Fruit fly (Drosophila melanogaster) whole organism, embryonic: ENCODE results near the gene CG7650.

Source experiments
- B-H1 ChIP-seq: fragments of 200-800 bp; sonication (Bioruptor generic); IDR thresholded peaks from 3 replicates; pipeline ENCODE4 v1.3.6; 2022; ENCODE audit warnings: missing biosample characterization, missing genetic modification characterization
- Blimp-1 ChIP-seq: fragments of 200-800 bp; sonication (Bioruptor generic); optimal IDR thresholded peaks from 3 replicates; lab custom pipeline; 2018; ENCODE audit warnings: missing biosample characterization, missing genetic modification characterization, mild to moderate bottlenecking, moderate library complexity, missing genetic modification reagents
- CG10209 ChIP-seq: fragments of 200-800 bp; sonication (Bioruptor generic); optimal IDR thresholded peaks from 3 replicates; lab custom pipeline; 2017; ENCODE audit warnings: missing biosample characterization, mild to moderate bottlenecking, missing genetic modification characterization, missing genetic modification reagents
- CG11504 ChIP-seq: fragments of 200-800 bp; sonication (Bioruptor generic); optimal IDR thresholded peaks from 3 replicates; lab custom pipeline; 2019; ENCODE audit warnings: missing biosample characterization, mild to moderate bottlenecking, missing genetic modification characterization, moderate library complexity
- CG12071 ChIP-seq: fragments of 200-800 bp; sonication (Bioruptor generic); optimal IDR thresholded peaks from 3 replicates; lab custom pipeline; 2018; ENCODE audit warnings: missing biosample characterization, mild to moderate bottlenecking, missing genetic modification characterization
- CG1233 ChIP-seq: fragments of 200-800 bp; sonication (Bioruptor generic); optimal IDR thresholded peaks from 4 replicates; lab custom pipeline; 2018; ENCODE audit warnings: missing biosample characterization, mild to moderate bottlenecking, missing genetic modification characterization
- CG13296 ChIP-seq: fragments of 200-800 bp; sonication (Bioruptor generic); optimal IDR thresholded peaks from 3 replicates; lab custom pipeline; 2018; ENCODE audit warnings: missing biosample characterization, mild to moderate bottlenecking, missing genetic modification characterization
- CG13424 ChIP-seq: fragments of 200-800 bp; sonication (Bioruptor generic); optimal IDR thresholded peaks from 2 replicates; lab custom pipeline; 2019; ENCODE audit warnings: missing biosample characterization, mild to moderate bottlenecking, missing genetic modification characterization, moderate library complexity
- CG14014 ChIP-seq: fragments of 200-800 bp; sonication (Bioruptor generic); IDR thresholded peaks from 2 replicates; pipeline ENCODE4 v1.3.6; 2022; ENCODE audit warnings: missing biosample characterization, missing genetic modification characterization
- CG15269 ChIP-seq: fragments of 200-800 bp; sonication (Bioruptor generic); optimal IDR thresholded peaks from 2 replicates; lab custom pipeline; 2018; ENCODE audit warnings: missing biosample characterization, mild to moderate bottlenecking, missing genetic modification characterization, moderate library complexity
- CG15479 ChIP-seq: fragments of 200-800 bp; sonication (Bioruptor generic); optimal IDR thresholded peaks from 3 replicates; lab custom pipeline; 2019; ENCODE audit warnings: missing biosample characterization, mild to moderate bottlenecking, missing genetic modification characterization, moderate library complexity
- CG17568 ChIP-seq: fragments of 200-800 bp; sonication (Bioruptor generic); optimal IDR thresholded peaks from 2 replicates; lab custom pipeline; 2018; ENCODE audit warnings: missing biosample characterization, mild to moderate bottlenecking, missing genetic modification characterization, moderate library complexity
- CG18619 ChIP-seq: fragments of 200-800 bp; sonication (Bioruptor generic); optimal IDR thresholded peaks from 3 replicates; lab custom pipeline; 2017; ENCODE audit warnings: missing biosample characterization, mild to moderate bottlenecking, missing genetic modification characterization
- CG2678 ChIP-seq: fragments of 200-800 bp; sonication (Bioruptor generic); optimal IDR thresholded peaks from 3 replicates; lab custom pipeline; 2019; ENCODE audit warnings: missing biosample characterization, mild to moderate bottlenecking, missing genetic modification characterization, moderate library complexity
- CG31365 ChIP-seq: fragments of 200-800 bp; sonication (Bioruptor generic); optimal IDR thresholded peaks from 2 replicates; lab custom pipeline; 2018; ENCODE audit warnings: missing biosample characterization, mild to moderate bottlenecking, missing genetic modification characterization
- CG31441 ChIP-seq: fragments of 200-800 bp; sonication (Bioruptor generic); IDR thresholded peaks from 2 replicates; pipeline ENCODE4 v1.3.6; 2022; ENCODE audit warnings: missing biosample characterization, missing genetic modification characterization
- CG32532 ChIP-seq: fragments of 200-800 bp; sonication (Bioruptor generic); IDR thresholded peaks from 2 replicates; pipeline ENCODE4 v1.3.6; 2022; ENCODE audit warnings: missing biosample characterization, missing genetic modification characterization
- CG3281 ChIP-seq: fragments of 200-800 bp; sonication (Bioruptor generic); optimal IDR thresholded peaks from 3 replicates; lab custom pipeline; 2017; ENCODE audit warnings: missing biosample characterization, mild to moderate bottlenecking, missing genetic modification characterization
- CG3726 ChIP-seq: fragments of 200-800 bp; sonication (Bioruptor generic); IDR thresholded peaks from 3 replicates; pipeline ENCODE4, ENCODE4 v1.3.6; 2022; ENCODE audit warnings: missing biosample characterization, missing genetic modification characterization
- CG8944 ChIP-seq: fragments of 200-800 bp; sonication (Bioruptor generic); optimal IDR thresholded peaks from 3 replicates; lab custom pipeline; 2016; ENCODE audit warnings: missing biosample characterization, missing genetic modification characterization
- CHES-1-like ChIP-seq: fragments of 200-800 bp; sonication (Bioruptor generic); optimal IDR thresholded peaks from 2 replicates; lab custom pipeline; 2016; ENCODE audit warnings: missing biosample characterization, missing genetic modification characterization
- HLH3B ChIP-seq: fragments of 200-800 bp; sonication (Bioruptor generic); IDR thresholded peaks from 2 replicates; pipeline ENCODE4 v1.3.6; 2022; ENCODE audit warnings: missing biosample characterization, missing genetic modification characterization
- Hmr ChIP-seq: fragments of 200-800 bp; sonication (Bioruptor generic); optimal IDR thresholded peaks from 3 replicates; lab custom pipeline; 2017; ENCODE audit warnings: mild to moderate bottlenecking, missing biosample characterization, missing genetic modification reagents, missing genetic modification characterization
- Nf-YA ChIP-seq: fragments of 200-800 bp; sonication (Bioruptor generic); IDR thresholded peaks from 2 replicates; pipeline ENCODE4 v1.3.6; 2022; ENCODE audit warnings: missing biosample characterization, missing genetic modification characterization
- Scr ChIP-seq: fragments of 200-800 bp; sonication (Bioruptor generic); IDR thresholded peaks from 2 replicates; pipeline ENCODE4 v1.3.6; 2022; ENCODE audit warnings: missing biosample characterization, missing genetic modification characterization; ENCODE audit not compliant: partially characterized antibody
- Side ChIP-seq: fragments of 200-800 bp; sonication (Bioruptor generic); optimal IDR thresholded peaks from 2 replicates; lab custom pipeline; 2016; ENCODE audit warnings: missing biosample characterization, missing genetic modification characterization
- Sry-δ ChIP-seq: fragments of 200-800 bp; sonication (Bioruptor generic); optimal IDR thresholded peaks from 2 replicates; lab custom pipeline; 2016; ENCODE audit warnings: missing biosample characterization, missing genetic modification characterization
- ab ChIP-seq: fragments of 200-800 bp; sonication (Bioruptor generic); optimal IDR thresholded peaks from 2 replicates; lab custom pipeline; 2016; ENCODE audit warnings: missing biosample characterization, missing genetic modification characterization
- br ChIP-seq: fragments of >200 bp; optimal IDR thresholded peaks from 2 replicates; lab custom pipeline; 2017
- dmrt11E ChIP-seq: fragments of 200-800 bp; sonication (Bioruptor generic); optimal IDR thresholded peaks from 3 replicates; lab custom pipeline; 2018; ENCODE audit warnings: missing biosample characterization, mild to moderate bottlenecking, missing genetic modification characterization, moderate library complexity
- dmrt99B ChIP-seq: fragments of 200-800 bp; sonication (Bioruptor generic); optimal IDR thresholded peaks from 2 replicates; lab custom pipeline; 2018; ENCODE audit warnings: missing biosample characterization, mild to moderate bottlenecking, missing genetic modification characterization, moderate library complexity
- h ChIP-seq: fragments of >200 bp; optimal IDR thresholded peaks from 2 replicates; lab custom pipeline; 2017
- hkb ChIP-seq, 2 experiments: fragments of 200-800 bp in 1 of 2; fragments of >200 bp in 1 of 2; sonication (Bioruptor generic) in 1 of 2; IDR thresholded peaks in 1 of 2; optimal IDR thresholded peaks in 1 of 2; 2 replicates each; pipeline versions ENCODE4 v1.3.6 to Lab custom; 2017 to 2022; ENCODE audit warnings: missing biosample characterization in 1 of 2, missing genetic modification characterization in 1 of 2
- ind ChIP-seq: fragments of 200-800 bp; sonication (Bioruptor generic); optimal IDR thresholded peaks from 3 replicates; lab custom pipeline; 2016; ENCODE audit warnings: missing biosample characterization, missing genetic modification characterization
- nau ChIP-seq: fragments of 200-800 bp; sonication (Bioruptor generic); optimal IDR thresholded peaks from 3 replicates; lab custom pipeline; 2017; ENCODE audit warnings: missing biosample characterization, mild to moderate bottlenecking, missing genetic modification characterization, missing genetic modification reagents
- odd ChIP-seq: fragments of 200-800 bp; sonication (Bioruptor generic); optimal IDR thresholded peaks from 2 replicates; lab custom pipeline; 2017; ENCODE audit warnings: missing biosample characterization, mild to moderate bottlenecking, missing genetic modification characterization
- pan ChIP-seq, 4 experiments: fragments of >200 bp in 3 of 4; fragments of 200-800 bp in 1 of 4; sonication (Bioruptor generic) in 1 of 4; optimal IDR thresholded peaks in 3 of 4; IDR thresholded peaks in 1 of 4; 2 replicates each; pipeline versions ENCODE4 v1.3.6 to Lab custom; 2017 to 2022; ENCODE audit warnings: missing biosample characterization in 2 of 4, missing genetic modification characterization in 2 of 4, mixed read lengths in 1 of 4
- sens ChIP-seq: fragments of 200-800 bp; sonication (Bioruptor generic); peaks from one replicate; lab custom pipeline; 2016; ENCODE audit warnings: missing biosample characterization, missing genetic modification characterization
- slou ChIP-seq: fragments of 200-800 bp; sonication (Bioruptor generic); optimal IDR thresholded peaks from 3 replicates; lab custom pipeline; 2016; ENCODE audit warnings: missing biosample characterization, missing genetic modification characterization
- sqz ChIP-seq: fragments of 200-800 bp; sonication (Bioruptor generic); optimal IDR thresholded peaks from 3 replicates; lab custom pipeline; 2018; ENCODE audit warnings: missing biosample characterization, mild to moderate bottlenecking, missing genetic modification characterization
- toy ChIP-seq: fragments of 200-800 bp; sonication (Bioruptor generic); IDR thresholded peaks from 2 replicates; pipeline ENCODE4 v1.3.6; 2022; ENCODE audit warnings: missing biosample characterization, missing genetic modification characterization

CG7650 gene

dm6 chr3L:15597037-15597785 lies 13.0 kb downstream of the CG7650 start (continued):
- TF ChIP-seq CG12071 (GFP tag; lab: Kevin White, UChicago) (peak; percentile 64), Blimp-1 (GFP tag; lab: Kevin White, UChicago) (peak; percentile 22), B-H1 (no peak; the same call in 2 of the 3 replicates), HLH3B (GFP tag; lab: Robert Waterston, UW) (peak; percentile 35; the same call in 1 of the 2 replicates), CG18619 (GFP tag; lab: Kevin White, UChicago) (peak; percentile 2), dmrt99B (tag; lab: Kevin White, UChicago) (peak; percentile 33), CG3726 (GFP tag; lab: Robert Waterston, UW) (no peak), CG3281 (GFP tag; lab: Kevin White, UChicago) (peak; percentile 43), CG14014 (peak; percentile 68; the same call in 1 of the 2 replicates), slou (GFP tag; lab: Kevin White, UChicago) (no peak), hkb (optimal IDR thresholded peaks at IDR 0.05; lab: Kevin White, UChicago) (no peak), hkb (GFP tag; IDR thresholded peaks at IDR 0.05; lab: Robert Waterston, UW) (peak; percentile 59), Nf-YA (GFP tag; lab: Robert Waterston, UW) (peak; percentile 45; the same call in 1 of the 2 replicates), CG15269 (tag; lab: Kevin White, UChicago) (peak; percentile 25), CG31441 (GFP tag; lab: Robert Waterston, UW) (peak; percentile 14; the same call in 1 of the 2 replicates), CG1233 (peak; percentile 3), CG10209 (GFP tag; lab: Kevin White, UChicago) (peak; percentile 26), CG13296 (GFP tag; lab: Kevin White, UChicago) (peak; percentile 16), Hmr (GFP tag; lab: Kevin White, UChicago) (peak; percentile 19), Scr (GFP tag; lab: Robert Waterston, UW) (no peak), dmrt11E (no peak), ind (GFP tag; lab: Kevin White, UChicago) (no peak), Side (GFP tag; lab: Kevin White, UChicago) (no peak), CG2678 (peak; percentile 53), nau (GFP tag; lab: Kevin White, UChicago) (peak; percentile 39), CG8944 (GFP tag; lab: Kevin White, UChicago) (no peak), odd (GFP tag; lab: Kevin White, UChicago) (peak; percentile 28), CG13424 (tag; lab: Kevin White, UChicago) (peak; percentile 10), sqz (GFP tag; lab: Kevin White, UChicago) (no peak), toy (GFP tag; lab: Robert Waterston, UW) (no peak), CG32532 (GFP tag; lab: Robert Waterston, UW) (no peak), sens (GFP tag; lab: Kevin White, UChicago) (peak; percentile 45), ab (no peak), CG17568 (GFP tag; lab: Kevin White, UChicago) (peak; percentile 12), br (lab: Kevin White, UChicago) (no peak), h (lab: Kevin White, UChicago) (no peak), CG31365 (tag; lab: Kevin White, UChicago) (peak; percentile 25)

- TF ChIP-seq Sry-δ (GFP tag; lab: Kevin White, UChicago) (no peak), CG11504 (tag; lab: Kevin White, UChicago) (no peak), pan (optimal IDR thresholded peaks at IDR 0.05; lab: Kevin White, UChicago) (no peak), pan (GFP tag; optimal IDR thresholded peaks at IDR 0.05 in 1 of 2, IDR thresholded peaks at IDR 0.05 in 1 of 2) (peak in 1 of 2 experiments; percentile 4), CHES-1-like (GFP tag; lab: Kevin White, UChicago) (no peak), CG15479 (GFP tag; lab: Kevin White, UChicago) (peak; percentile 19)
- TF ChIP-seq, all 482 proteins: peak for 2
These were observed 14.2 kb downstream of the CG7650 start for dm6 chr3L:15595980-15596379.
